Worm (Caenorhabditis elegans): ENCODE data around the gene C29E4.12.
"Not testable (repeated sequence)": the region's sequence is repeated elsewhere in the genome, so short reads cannot be mapped to it uniquely, and the experiment has no call there.

Gene C29E4.12

ce11 chrIII:7958085-7958484 lies 17.1 kb downstream of the C29E4.12 start, which contains the start of gene C29E4.11:
TSS of gene C29E4.11 (minus strand) at chrIII:7958114.
- TF ChIP-seq ZK337.2 (GFP tag; IDR thresholded peaks at IDR 0.05) (no peak), snpc-4 (tag; optimal IDR thresholded peaks at IDR 0.05) (no peak), ceh-44 (GFP tag; IDR thresholded peaks at IDR 0.05) (no peak), daf-12 (tag; optimal IDR thresholded peaks at IDR 0.05) (no peak), zip-11 (GFP tag; IDR thresholded peaks at IDR 0.05) (no peak), zag-1 (tag; optimal IDR thresholded peaks at IDR 0.05) (no peak), hlh-30 (tag; optimal IDR thresholded peaks at IDR 0.05; ENCODE audit: insufficient read depth) (peak; percentile 5), nhr-48 (tag; optimal IDR thresholded peaks at IDR 0.05) (no peak), nhr-42 (GFP tag; IDR thresholded peaks at IDR 0.05) (no peak), hlh-11 (tag; optimal IDR thresholded peaks at IDR 0.05) (no peak), sdz-12 (GFP tag; optimal IDR thresholded peaks at IDR 0.05) (no peak), T26A8.4 (GFP tag; IDR thresholded peaks at IDR 0.05) (no peak), tra-1 (GFP tag; IDR thresholded peaks at IDR 0.05) (no peak), dve-1 (tag; optimal IDR thresholded peaks at IDR 0.05; ENCODE audit: insufficient read depth) (peak; percentile 15), tag-97 (GFP tag; IDR thresholded peaks at IDR 0.05) (no peak), F49E8.2 (tag; optimal IDR thresholded peaks at IDR 0.05; ENCODE audit: borderline replicate concordance) (no peak), lin-38 (GFP tag; IDR thresholded peaks at IDR 0.05) (no peak), mep-1 (tag; optimal IDR thresholded peaks at IDR 0.05) (no peak), nhr-77 (tag; optimal IDR thresholded peaks at IDR 0.05) (no peak), ceh-28 (tag; optimal IDR thresholded peaks at IDR 0.05) (no peak), lin-39 (tag; optimal IDR thresholded peaks at IDR 0.05) (no peak), spr-1 (tag; optimal IDR thresholded peaks at IDR 0.05) (no peak), lsy-2 (tag; optimal IDR thresholded peaks at IDR 0.05) (peak in 1 of 2 experiments; percentile 41)

- TF ChIP-seq lin-1 (GFP tag; IDR thresholded peaks at IDR 0.05) = 0 out of 2 replicates have a peak, but pooled peaks have one; percentile 44
- peak; percentile 24; the same call in 1 of the 2 replicates for TF ChIP-seq arid-1 (GFP tag; conservative IDR thresholded peaks at IDR 0.05)
- peak; percentile 54 for TF ChIP-seq lin-38 (GFP tag; IDR thresholded peaks at IDR 0.05)
Observed at ce11 chrIII:7958922-7959609, 18.1 kb downstream of the C29E4.12 start, which contains the start of gene F54H12.10. TSS of gene F54H12.10 (minus strand) at chrIII:7958972.

- TF ChIP-seq saeg-2 (GFP tag; IDR thresholded peaks at IDR 0.05); nhr-102 (tag; optimal IDR thresholded peaks at IDR 0.05); lin-13 (GFP tag; optimal IDR thresholded peaks at IDR 0.05): not testable (repeated sequence)
Observed at ce11 chrIII:7962641-7963040, 21.7 kb downstream of the C29E4.12 start, which contains the start of gene F54H12.4. TSS of gene F54H12.4 (minus strand) at chrIII:7962741.

ce11 chrIII:7964281-7964680 lies 23.3 kb downstream of the C29E4.12 start, which contains the start of gene F54H12.2:
TSS of gene F54H12.2 (plus strand) at chrIII:7964581.
- TF ChIP-seq ceh-44 (GFP tag; IDR thresholded peaks at IDR 0.05); dve-1 (tag; optimal IDR thresholded peaks at IDR 0.05; ENCODE audit: insufficient read depth); dmd-9 (GFP tag; IDR thresholded peaks at IDR 0.05): not testable (repeated sequence)

- TF ChIP-seq madf-5 (GFP tag; IDR thresholded peaks at IDR 0.05) (0 out of 4 replicates have a peak, but pooled peaks of 1 of the 2 experiments have one; percentile 27), dmd-8 (GFP tag; IDR thresholded peaks at IDR 0.05) (peak; percentile 80), aha-1 (tag) (peak; percentile 38), lim-7 (GFP tag; IDR thresholded peaks at IDR 0.05) (0 out of 2 replicates have a peak, but pooled peaks have one; percentile 50), Y105C5A.15 (GFP tag; IDR thresholded peaks at IDR 0.05) (0 out of 2 replicates have a peak, but pooled peaks have one; percentile 33), T26A8.4 (GFP tag; IDR thresholded peaks at IDR 0.05) (0 out of 2 replicates have a peak, but pooled peaks have one; percentile 15)
Observed at ce11 chrIII:7965946-7966692, 25.2 kb downstream of the C29E4.12 start.
